Fruit fly (Drosophila melanogaster) whole organism, wandering third instar larva: ENCODE data around the gene jub.

ENCODE experiments used
- CG9705 ChIP-seq: fragments of 200-800 bp; sonication (Bioruptor generic); optimal IDR thresholded peaks from 2 replicates; lab custom pipeline; 2018; ENCODE audit warnings: missing biosample characterization, mild to moderate bottlenecking, missing genetic modification characterization
- CrebA ChIP-seq: fragments of 200-800 bp; sonication (Bioruptor generic); optimal IDR thresholded peaks from 2 replicates; lab custom pipeline; 2016; ENCODE audit warnings: missing biosample characterization, mild to moderate bottlenecking, missing genetic modification characterization, borderline replicate concordance
- Hnf4 ChIP-seq: fragments of 200-800 bp; sonication (Bioruptor generic); optimal IDR thresholded peaks from 2 replicates; lab custom pipeline; 2016; ENCODE audit warnings: missing biosample characterization, mild to moderate bottlenecking, missing genetic modification characterization
- Hr83 ChIP-seq: fragments of 200-300 bp; sonication (Bioruptor generic); optimal IDR thresholded peaks from 2 replicates; lab custom pipeline; 2016; ENCODE audit warnings: missing biosample characterization, mild to moderate bottlenecking, missing genetic modification characterization, moderate library complexity; ENCODE audit not compliant: poor library complexity, severe bottlenecking
- Jra ChIP-seq: sonication (Bioruptor generic); optimal IDR thresholded peaks from 2 replicates; lab custom pipeline; 2016; ENCODE audit warnings: missing biosample characterization, missing genetic modification characterization
- Mio ChIP-seq: sonication (Bioruptor generic); optimal IDR thresholded peaks from 2 replicates; lab custom pipeline; 2016; ENCODE audit warnings: missing biosample characterization, missing genetic modification characterization
- Myc ChIP-seq: fragments of >200 bp; optimal IDR thresholded peaks from 2 replicates; lab custom pipeline; 2017
- Rel ChIP-seq, 2 experiments: fragments of 200-800 bp; sonication (Bioruptor generic) in 1 of 2; optimal IDR thresholded peaks; 2 replicates in 1 of 2; 3 replicates in 1 of 2; lab custom pipeline; 2016 to 2019; ENCODE audit warnings: mild to moderate bottlenecking in 2 of 2, missing biosample characterization in 2 of 2, missing genetic modification characterization in 2 of 2, moderate library complexity in 1 of 2
- Sp1 ChIP-seq: fragments of 200-800 bp; sonication (Bioruptor generic); optimal IDR thresholded peaks from 3 replicates; lab custom pipeline; 2019; ENCODE audit warnings: missing biosample characterization, mild to moderate bottlenecking, missing genetic modification characterization, moderate library complexity
- dl ChIP-seq, 2 experiments: fragments of 175-275, 200-275 bp in 1 of 2; fragments of 200-275 bp in 1 of 2; sonication (Bioruptor generic); optimal IDR thresholded peaks; lab custom pipeline; 2018; ENCODE audit warnings: mild to moderate bottlenecking in 2 of 2, missing biosample characterization in 2 of 2, missing genetic modification characterization in 2 of 2, moderate library complexity in 2 of 2; ENCODE audit not compliant: partially characterized antibody in 2 of 2, insufficient read depth in 1 of 2
- dmrt93B ChIP-seq: fragments of 200-800 bp; sonication (Bioruptor generic); optimal IDR thresholded peaks from 2 replicates; lab custom pipeline; 2018; ENCODE audit warnings: missing biosample characterization, mild to moderate bottlenecking, missing genetic modification characterization
- foxo ChIP-seq, 2 experiments: fragments of 200-800 bp; sonication (Bioruptor generic); optimal IDR thresholded peaks; 2 replicates in 1 of 2; 3 replicates in 1 of 2; lab custom pipeline; 2016 to 2017; ENCODE audit warnings: missing biosample characterization in 2 of 2, missing genetic modification characterization in 2 of 2
- fru ChIP-seq: fragments of 200-800 bp; sonication (Bioruptor generic); optimal IDR thresholded peaks from 3 replicates; lab custom pipeline; 2016; ENCODE audit warnings: missing biosample characterization, mild to moderate bottlenecking, missing genetic modification characterization
- h ChIP-seq: fragments of 200-800 bp; sonication (Bioruptor generic); optimal IDR thresholded peaks from 3 replicates; lab custom pipeline; 2016; ENCODE audit warnings: missing biosample characterization, mild to moderate bottlenecking, missing genetic modification characterization
- psq ChIP-seq: fragments of 200-800 bp; sonication (Bioruptor generic); optimal IDR thresholded peaks from 3 replicates; lab custom pipeline; 2017; ENCODE audit warnings: missing biosample characterization, mild to moderate bottlenecking, missing genetic modification characterization, moderate library complexity
- tai ChIP-seq: sonication (Bioruptor generic); optimal IDR thresholded peaks from 2 replicates; lab custom pipeline; 2016; ENCODE audit warnings: missing biosample characterization, missing genetic modification characterization
- woc ChIP-seq: sonication (Bioruptor generic); optimal IDR thresholded peaks from 2 replicates; lab custom pipeline; 2016; ENCODE audit warnings: missing biosample characterization, mild to moderate bottlenecking, missing genetic modification characterization

The jub gene

dm6 chrX:13779696-13780095 lies 50.4 kb downstream of the jub start:
- TF ChIP-seq foxo (GFP tag; optimal IDR thresholded peaks at IDR 0.05; lab: Kevin White, UChicago) (no peak), Hr83 (GFP tag; lab: Kevin White, UChicago) (no peak), h (GFP tag; lab: Kevin White, UChicago) (peak; percentile 25), Sp1 (GFP tag; lab: Kevin White, UChicago) (peak; percentile 4), CrebA (no peak), Mio (GFP tag; lab: Kevin White, UChicago) (no peak), woc (GFP tag; lab: Kevin White, UChicago) (no peak), Myc (lab: Kevin White, UChicago) (no peak), fru (GFP tag; lab: Kevin White, UChicago) (peak; percentile 35), psq (GFP tag; lab: Kevin White, UChicago) (no peak), Jra (GFP tag; lab: Kevin White, UChicago) (no peak), CG9705 (GFP tag; lab: Kevin White, UChicago) (no peak), tai (GFP tag; lab: Kevin White, UChicago) (no peak), Hnf4 (GFP tag; lab: Kevin White, UChicago) (peak; percentile 73)
- TF ChIP-seq, all 38 proteins: peak for 4

- TF ChIP-seq dl (GFP tag; optimal IDR thresholded peaks at IDR 0.05; lab: Kevin White, UChicago; ENCODE audit: insufficient read depth in 1 of 2, partially characterized antibody in 2 of 2) (no peak), dmrt93B (GFP tag; lab: Kevin White, UChicago) (no peak), Rel (GFP tag; optimal IDR thresholded peaks at IDR 0.05; lab: Kevin White, UChicago) (no peak), Rel (tag; optimal IDR thresholded peaks at IDR 0.05; lab: Kevin White, UChicago) (peak; percentile 91)
- TF ChIP-seq, all 38 proteins: peak for 1
These were observed 51.5 kb downstream of the jub start for dm6 chrX:13778568-13778967.
